Fruit fly (Drosophila melanogaster) whole organism, embryonic: ENCODE measurements around the gene CG5781.

Source experiments
- Atf6 ChIP-seq: fragments of 200-800 bp; sonication (Bioruptor generic); IDR thresholded peaks from 2 replicates; pipeline ENCODE4 v1.3.6; 2022; ENCODE audit warnings: missing biosample characterization, missing genetic modification characterization
- CG10431 ChIP-seq: fragments of 200-800 bp; sonication (Bioruptor generic); optimal IDR thresholded peaks from 3 replicates; lab custom pipeline; 2018; ENCODE audit warnings: missing biosample characterization, mild to moderate bottlenecking, missing genetic modification characterization
- CG11695 ChIP-seq: fragments of 200-800 bp; sonication (Bioruptor generic); IDR thresholded peaks from 3 replicates; pipeline ENCODE4 v1.3.6; 2022; ENCODE audit warnings: missing biosample characterization, missing genetic modification characterization
- CG13624 ChIP-seq: fragments of 200-800 bp; sonication (Bioruptor generic); optimal IDR thresholded peaks from 2 replicates; lab custom pipeline; 2016; ENCODE audit warnings: missing biosample characterization, missing genetic modification characterization
- CG13775 ChIP-seq: fragments of 200-800 bp; sonication (Bioruptor generic); optimal IDR thresholded peaks from 3 replicates; lab custom pipeline; 2017; ENCODE audit warnings: missing biosample characterization, mild to moderate bottlenecking, missing genetic modification characterization
- CG15269 ChIP-seq: fragments of 200-800 bp; sonication (Bioruptor generic); optimal IDR thresholded peaks from 2 replicates; lab custom pipeline; 2018; ENCODE audit warnings: missing biosample characterization, mild to moderate bottlenecking, missing genetic modification characterization, moderate library complexity
- CG15479 ChIP-seq: fragments of 200-800 bp; sonication (Bioruptor generic); optimal IDR thresholded peaks from 3 replicates; lab custom pipeline; 2019; ENCODE audit warnings: missing biosample characterization, mild to moderate bottlenecking, missing genetic modification characterization, moderate library complexity
- CG16813 ChIP-seq: fragments of 200-800 bp; sonication (Bioruptor generic); IDR thresholded peaks from 3 replicates; pipeline ENCODE4 v1.3.6; 2022; ENCODE audit warnings: missing biosample characterization, missing genetic modification characterization; ENCODE audit not compliant: partially characterized antibody
- CG18599 ChIP-seq: fragments of 200-800 bp; sonication (Bioruptor generic); optimal IDR thresholded peaks from 3 replicates; lab custom pipeline; 2017; ENCODE audit warnings: missing biosample characterization, missing genetic modification characterization, mild to moderate bottlenecking, moderate library complexity, missing genetic modification reagents
- CG2116 ChIP-seq: fragments of 200-800 bp; sonication (Bioruptor generic); optimal IDR thresholded peaks from 3 replicates; lab custom pipeline; 2018; ENCODE audit warnings: missing biosample characterization, mild to moderate bottlenecking, missing genetic modification characterization
- CG2202 ChIP-seq: fragments of 200-800 bp; sonication (Bioruptor generic); optimal IDR thresholded peaks from 2 replicates; lab custom pipeline; 2018; ENCODE audit warnings: missing biosample characterization, mild to moderate bottlenecking, missing genetic modification characterization
- CG3065 ChIP-seq: fragments of 200-800 bp; sonication (Bioruptor generic); optimal IDR thresholded peaks from 2 replicates; lab custom pipeline; 2016; ENCODE audit warnings: missing biosample characterization, missing genetic modification characterization
- CG4617 ChIP-seq: fragments of 200-800 bp; sonication (Bioruptor generic); optimal IDR thresholded peaks from 3 replicates; lab custom pipeline; 2016; ENCODE audit warnings: missing biosample characterization, missing genetic modification characterization, borderline replicate concordance
- CG4820 ChIP-seq: fragments of 200-800 bp; sonication (Bioruptor generic); optimal IDR thresholded peaks from 3 replicates; lab custom pipeline; 2016; ENCODE audit warnings: missing biosample characterization, missing genetic modification characterization
- CG6791 ChIP-seq: fragments of 200-800 bp; sonication (Bioruptor generic); IDR thresholded peaks from 3 replicates; pipeline ENCODE4 v1.3.6; 2022; ENCODE audit warnings: missing biosample characterization, missing genetic modification characterization; ENCODE audit not compliant: partially characterized antibody
- CG7987 ChIP-seq: fragments of 200-800 bp; sonication (Bioruptor generic); optimal IDR thresholded peaks from 2 replicates; lab custom pipeline; 2018; ENCODE audit warnings: missing biosample characterization, mild to moderate bottlenecking, missing genetic modification characterization, moderate library complexity
- CG8281 ChIP-seq: fragments of 200-800 bp; sonication (Bioruptor generic); optimal IDR thresholded peaks from 2 replicates; lab custom pipeline; 2018; ENCODE audit warnings: missing biosample characterization, mild to moderate bottlenecking, missing genetic modification characterization, moderate library complexity
- CG9727 ChIP-seq: fragments of 200-800 bp; sonication (Bioruptor generic); optimal IDR thresholded peaks from 3 replicates; lab custom pipeline; 2017; ENCODE audit warnings: missing biosample characterization, mild to moderate bottlenecking, missing genetic modification characterization
- Camta ChIP-seq: fragments of 200-800 bp; sonication (Bioruptor generic); optimal IDR thresholded peaks from 2 replicates; lab custom pipeline; 2016; ENCODE audit warnings: missing biosample characterization, missing genetic modification characterization
- Ets65A ChIP-seq: fragments of 200-800 bp; sonication (Bioruptor generic); peaks from one replicate; lab custom pipeline; 2016; ENCODE audit warnings: missing biosample characterization, missing genetic modification characterization
- Gug ChIP-seq: fragments of 200-800 bp; sonication (Bioruptor generic); IDR thresholded peaks from 4 replicates; pipeline ENCODE4 v1.3.6; 2022; ENCODE audit warnings: missing biosample characterization, missing genetic modification characterization
- HLHmδ ChIP-seq: fragments of 200-800 bp; sonication (Bioruptor generic); optimal IDR thresholded peaks from 2 replicates; lab custom pipeline; 2018; ENCODE audit warnings: missing biosample characterization, mild to moderate bottlenecking, missing genetic modification characterization, moderate library complexity
- Kr ChIP-seq: fragments of 200-800 bp; sonication (Bioruptor generic); optimal IDR thresholded peaks from 2 replicates; lab custom pipeline; 2017; ENCODE audit warnings: missing biosample characterization, mild to moderate bottlenecking, missing genetic modification characterization
- NFAT ChIP-seq: fragments of 200-800 bp; sonication (Bioruptor generic); IDR thresholded peaks from 2 replicates; pipeline ENCODE4 v1.3.6; 2022; ENCODE audit warnings: missing biosample characterization, missing genetic modification characterization
- Nf-YB ChIP-seq: fragments of 200-800 bp; sonication (Bioruptor generic); optimal IDR thresholded peaks from 3 replicates; lab custom pipeline; 2019; ENCODE audit warnings: missing biosample characterization, mild to moderate bottlenecking, missing genetic modification characterization, moderate library complexity
- Oaz ChIP-seq: fragments of 200-800 bp; sonication (Bioruptor generic); IDR thresholded peaks from 2 replicates; pipeline ENCODE4 v1.3.6; 2022; ENCODE audit warnings: missing biosample characterization, missing genetic modification characterization
- Opbp ChIP-seq: fragments of 200-800 bp; sonication (Bioruptor generic); IDR thresholded peaks from 3 replicates; pipeline ENCODE4 v1.3.6; 2022; ENCODE audit warnings: missing biosample characterization, missing genetic modification characterization; ENCODE audit not compliant: partially characterized antibody
- Side ChIP-seq: fragments of 200-800 bp; sonication (Bioruptor generic); optimal IDR thresholded peaks from 2 replicates; lab custom pipeline; 2016; ENCODE audit warnings: missing biosample characterization, missing genetic modification characterization
- Taf1 ChIP-seq: fragments of 200-800 bp; sonication (Bioruptor generic); IDR thresholded peaks from 2 replicates; pipeline ENCODE4 v1.3.6; 2022; ENCODE audit warnings: missing biosample characterization, missing genetic modification characterization
- Xrp1 ChIP-seq: fragments of 200-800 bp; sonication (Bioruptor generic); IDR thresholded peaks from 2 replicates; pipeline ENCODE4 v1.3.6; 2022; ENCODE audit warnings: missing biosample characterization, missing genetic modification characterization
- YL-1 ChIP-seq: fragments of 200-800 bp; sonication (Bioruptor generic); optimal IDR thresholded peaks from 3 replicates; lab custom pipeline; 2017; ENCODE audit warnings: missing biosample characterization, mild to moderate bottlenecking, missing genetic modification characterization
- ap ChIP-seq: fragments of 200-800 bp; sonication (Bioruptor generic); IDR thresholded peaks from 2 replicates; pipeline ENCODE4 v1.3.6; 2022; ENCODE audit warnings: missing biosample characterization, missing genetic modification characterization
- cg ChIP-seq: fragments of 200-800 bp; sonication (Bioruptor generic); optimal IDR thresholded peaks from 3 replicates; lab custom pipeline; 2019; ENCODE audit warnings: missing biosample characterization, mild to moderate bottlenecking, missing genetic modification characterization, moderate library complexity
- chm ChIP-seq: fragments of 200-800 bp; sonication (Bioruptor generic); IDR thresholded peaks from 2 replicates; pipeline ENCODE4 v1.3.6; 2022; ENCODE audit warnings: missing biosample characterization, missing genetic modification characterization
- ci ChIP-seq: fragments of 200-800 bp; sonication (Bioruptor generic); IDR thresholded peaks from 3 replicates; pipeline ENCODE4 v1.3.6; 2022; ENCODE audit warnings: missing biosample characterization, missing genetic modification characterization
- dysf ChIP-seq: fragments of 200-800 bp; sonication (Bioruptor generic); IDR thresholded peaks from 3 replicates; pipeline ENCODE4 v1.3.6; 2022; ENCODE audit warnings: missing biosample characterization, missing genetic modification characterization
- gcm ChIP-seq: fragments of 200-800 bp; sonication (Bioruptor generic); optimal IDR thresholded peaks from 2 replicates; lab custom pipeline; 2019; ENCODE audit warnings: missing biosample characterization, mild to moderate bottlenecking, missing genetic modification characterization, moderate library complexity
- gem ChIP-seq: fragments of 200-800 bp; sonication (Bioruptor generic); optimal IDR thresholded peaks from 2 replicates; lab custom pipeline; 2019; ENCODE audit warnings: missing biosample characterization, mild to moderate bottlenecking, missing genetic modification characterization, moderate library complexity
- inv ChIP-seq: fragments of 200-800 bp; sonication (Bioruptor generic); IDR thresholded peaks from 2 replicates; pipeline ENCODE4 v1.3.6; 2022; ENCODE audit warnings: missing biosample characterization, missing genetic modification characterization; ENCODE audit not compliant: partially characterized antibody
- lab ChIP-seq: fragments of 200-800 bp; sonication (Bioruptor generic); optimal IDR thresholded peaks from 3 replicates; lab custom pipeline; 2017; ENCODE audit warnings: missing biosample characterization, missing genetic modification characterization, mild to moderate bottlenecking, moderate library complexity, missing genetic modification reagents
- odd ChIP-seq: fragments of 200-800 bp; sonication (Bioruptor generic); optimal IDR thresholded peaks from 2 replicates; lab custom pipeline; 2017; ENCODE audit warnings: missing biosample characterization, mild to moderate bottlenecking, missing genetic modification characterization
- pros ChIP-seq: fragments of 200-800 bp; sonication (Bioruptor generic); optimal IDR thresholded peaks from 3 replicates; lab custom pipeline; 2019; ENCODE audit warnings: missing biosample characterization, mild to moderate bottlenecking, missing genetic modification characterization, moderate library complexity
- sens ChIP-seq: fragments of 200-800 bp; sonication (Bioruptor generic); peaks from one replicate; lab custom pipeline; 2016; ENCODE audit warnings: missing biosample characterization, missing genetic modification characterization
- sisA ChIP-seq: fragments of 200-800 bp; sonication (Bioruptor generic); IDR thresholded peaks from 2 replicates; pipeline ENCODE4 v1.3.6; 2022; ENCODE audit warnings: missing biosample characterization, missing genetic modification characterization
- slbo ChIP-seq: fragments of 200-800 bp; sonication (Bioruptor generic); IDR thresholded peaks from 2 replicates; pipeline ENCODE4 v1.3.6; 2022; ENCODE audit warnings: missing biosample characterization, missing genetic modification characterization
- sqz ChIP-seq: fragments of 200-800 bp; sonication (Bioruptor generic); optimal IDR thresholded peaks from 3 replicates; lab custom pipeline; 2018; ENCODE audit warnings: missing biosample characterization, mild to moderate bottlenecking, missing genetic modification characterization
- tgo ChIP-seq: fragments of 200-800 bp; sonication (Bioruptor generic); IDR thresholded peaks from 3 replicates; pipeline ENCODE4 v1.3.6; 2022; ENCODE audit warnings: missing biosample characterization, missing genetic modification characterization
- tio ChIP-seq: fragments of 200-800 bp; sonication (Bioruptor generic); optimal IDR thresholded peaks from 2 replicates; lab custom pipeline; 2017; ENCODE audit warnings: missing biosample characterization, missing genetic modification characterization, inconsistent platforms
- trem ChIP-seq: fragments of 200-800 bp; optimal IDR thresholded peaks from 3 replicates; lab custom pipeline; 2019; ENCODE audit warnings: missing biosample characterization, mild to moderate bottlenecking, missing genetic modification characterization, moderate library complexity
- ttk ChIP-seq: fragments of 200-800 bp; sonication (Bioruptor generic); IDR thresholded peaks from 2 replicates; pipeline ENCODE4 v2.1.2; 2022; ENCODE audit warnings: missing biosample characterization, missing genetic modification characterization
- vnd ChIP-seq: fragments of 200-800 bp; sonication (Bioruptor generic); IDR thresholded peaks from 3 replicates; pipeline ENCODE4 v1.3.6; 2022; ENCODE audit warnings: missing biosample characterization, missing genetic modification characterization; ENCODE audit not compliant: partially characterized antibody
- zfh2 ChIP-seq: fragments of 200-800 bp; sonication (Bioruptor generic); optimal IDR thresholded peaks from 2 replicates; lab custom pipeline; 2016; ENCODE audit warnings: missing biosample characterization, missing genetic modification characterization

CG5781 gene

DNA sequence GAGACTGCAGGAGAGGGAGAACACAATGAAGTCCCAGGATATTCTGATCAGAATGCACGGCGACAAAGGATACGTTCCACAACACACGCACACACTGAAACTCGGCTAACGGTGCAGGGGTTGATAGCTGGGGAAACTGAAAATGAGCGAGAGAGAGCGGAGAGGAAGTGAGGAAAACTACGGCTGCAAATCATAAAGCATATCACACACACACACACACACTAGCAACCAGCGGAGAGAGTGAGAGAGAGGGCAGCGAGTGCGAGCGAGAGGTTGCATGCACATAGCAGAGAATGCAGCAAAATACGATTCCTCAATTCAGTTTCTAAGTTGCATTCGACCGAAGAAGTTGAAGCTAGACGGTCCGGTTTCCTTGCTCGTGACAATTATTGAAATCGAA lies 18.8 kb downstream of the CG5781 start (continued):
- TF ChIP-seq HLHmδ (GFP tag; lab: Kevin White, UChicago) (peak; percentile 17), lab (no peak), Opbp (GFP tag; lab: Robert Waterston, UW) (no peak), CG16813 (GFP tag; lab: Robert Waterston, UW) (0 out of 3 replicates have a peak, but pooled peaks have one; percentile 36), dysf (GFP tag; lab: Robert Waterston, UW) (no peak), CG2116 (GFP tag; lab: Kevin White, UChicago) (no peak), vnd (no peak), CG9727 (GFP tag; lab: Kevin White, UChicago) (no peak), gem (tag; lab: Kevin White, UChicago) (no peak), trem (no peak), CG13624 (GFP tag; lab: Kevin White, UChicago) (no peak), sqz (GFP tag; lab: Kevin White, UChicago) (peak; percentile 30), Ets65A (GFP tag; lab: Kevin White, UChicago) (no peak), tgo (GFP tag; lab: Robert Waterston, UW) (no peak), CG8281 (tag; lab: Kevin White, UChicago) (no peak), chm (peak; percentile 22; the same call in 1 of the 2 replicates), zfh2 (GFP tag; lab: Kevin White, UChicago) (no peak), gcm (GFP tag; lab: Kevin White, UChicago) (no peak), odd (GFP tag; lab: Kevin White, UChicago) (no peak), Kr (GFP tag; lab: Kevin White, UChicago) (peak; percentile 47), sisA (GFP tag; lab: Robert Waterston, UW) (no peak), ap (no peak), pros (peak; percentile 11), Nf-YB (peak; percentile 96), sens (no peak), CG15269 (no peak), CG15479 (no peak), Side (GFP tag; lab: Kevin White, UChicago) (no peak), CG6791 (GFP tag; lab: Robert Waterston, UW) (no peak; the same call in 2 of the 3 replicates), ci (GFP tag; lab: Robert Waterston, UW) (peak; percentile 48; the same call in 2 of the 3 replicates), CG7987 (no peak), CG18599 (GFP tag; lab: Kevin White, UChicago) (no peak), slbo (GFP tag; lab: Robert Waterston, UW) (no peak), cg (GFP tag; lab: Kevin White, UChicago) (peak; percentile 95), tio (GFP tag; lab: Kevin White, UChicago) (no peak), CG11695 (GFP tag; lab: Robert Waterston, UW) (no peak), Taf1 (GFP tag; lab: Robert Waterston, UW) (no peak), CG13775 (GFP tag; lab: Kevin White, UChicago) (no peak), CG10431 (GFP tag; lab: Kevin White, UChicago) (no peak), CG4617 (no peak), CG2202 (no peak), YL-1 (GFP tag; lab: Kevin White, UChicago) (no peak), Oaz (GFP tag; lab: Robert Waterston, UW) (no peak), Gug (GFP tag; lab: Robert Waterston, UW) (no peak), NFAT (GFP tag; lab: Robert Waterston, UW) (no peak), inv (GFP tag; lab: Robert Waterston, UW) (no peak), Camta (GFP tag; lab: Kevin White, UChicago) (no peak), Xrp1 (GFP tag; lab: Robert Waterston, UW) (no peak), CG3065 (GFP tag; lab: Kevin White, UChicago) (no peak), Atf6 (GFP tag; lab: Robert Waterston, UW) (no peak), CG4820 (GFP tag; lab: Kevin White, UChicago) (no peak), ttk (no peak)
